Fruit fly (Drosophila melanogaster): ENCODE measurements around the gene tna.
A peak's percentile ranks its signal among the peaks of the same experiment; 100 is the strongest.

tna gene

DNA sequence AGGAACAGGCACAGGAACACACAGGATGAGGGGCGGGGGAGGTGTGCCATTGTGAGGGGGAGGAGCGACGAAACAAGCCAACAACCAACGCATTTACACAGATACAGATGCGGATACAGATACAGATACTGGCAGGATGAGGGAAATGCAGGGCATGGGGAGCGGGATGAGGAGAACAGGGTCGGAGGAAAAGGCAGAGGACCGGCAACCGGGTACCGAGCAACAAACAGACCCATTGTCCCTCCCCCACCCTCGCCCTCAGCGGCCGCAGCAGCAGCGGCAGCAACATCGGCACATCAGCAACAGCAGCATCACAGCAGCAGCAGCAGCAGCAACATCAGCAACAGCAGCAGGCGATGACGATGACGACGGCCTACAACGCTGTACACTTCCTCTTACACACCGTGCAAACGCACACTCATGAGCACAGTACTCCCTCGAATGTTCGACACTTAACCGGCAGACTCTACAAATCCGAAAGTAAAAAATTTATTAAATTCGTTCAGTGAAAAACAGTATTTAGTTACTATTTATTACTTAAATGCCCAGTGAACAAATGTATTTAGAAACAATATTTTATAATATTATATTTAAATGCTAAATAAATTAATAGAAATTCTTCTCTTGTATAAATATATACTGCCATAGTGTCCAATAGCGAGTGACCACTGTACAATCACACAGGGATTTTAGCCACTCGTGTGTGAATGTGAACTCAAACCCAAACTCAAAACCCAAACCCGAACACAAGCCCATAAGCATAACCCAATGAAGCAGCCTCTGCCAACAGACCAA lies 20.3 kb downstream of the tna start (continued):
- TF ChIP-seq Tbp (GFP tag; optimal IDR thresholded peaks at IDR 0.05) (no peak), chif (GFP tag; optimal IDR thresholded peaks at IDR 0.05) (peak in 1 of 2 experiments; percentile 20), CG13287 (GFP tag; IDR thresholded peaks at IDR 0.05; ENCODE audit: partially characterized antibody) (no peak), Pdp1 (GFP tag; optimal IDR thresholded peaks at IDR 0.05) (no peak), CG34376 (GFP tag; optimal IDR thresholded peaks at IDR 0.05) (no peak), lilli (GFP tag; optimal IDR thresholded peaks at IDR 0.05) (peak; percentile 61), C15 (GFP tag; IDR thresholded peaks at IDR 0.05) (peak; percentile 49; the same call in 1 of the 3 replicates), Taf1 (GFP tag; IDR thresholded peaks at IDR 0.05) (peak; percentile 56), pum (GFP tag; optimal IDR thresholded peaks at IDR 0.05) (peak; percentile 13), D (optimal IDR thresholded peaks at IDR 0.05) (peak; percentile 46), D (GFP tag; optimal IDR thresholded peaks at IDR 0.05) (peak; percentile 94), pzg (GFP tag; optimal IDR thresholded peaks at IDR 0.05) (no peak), CG6689 (GFP tag; IDR thresholded peaks at IDR 0.05) (peak; percentile 92), inv (GFP tag; IDR thresholded peaks at IDR 0.05; ENCODE audit: partially characterized antibody) (no peak), twi (tag; optimal IDR thresholded peaks at IDR 0.05) (peak; percentile 85), yki (optimal IDR thresholded peaks at IDR 0.05) (no peak), abd-A (tag; optimal IDR thresholded peaks at IDR 0.05) (peak; percentile 32), row (GFP tag; IDR thresholded peaks at IDR 0.05) (peak; percentile 94), Bteb2 (GFP tag; optimal IDR thresholded peaks at IDR 0.05) (peak; percentile 17), Sry-δ (GFP tag; optimal IDR thresholded peaks at IDR 0.05) (no peak), CG10979 (tag; optimal IDR thresholded peaks at IDR 0.05) (peak; percentile 92), BtbVII (GFP tag; optimal IDR thresholded peaks at IDR 0.05) (peak; percentile 91), disco-r (GFP tag; optimal IDR thresholded peaks at IDR 0.05) (no peak), Gsc (GFP tag; IDR thresholded peaks at IDR 0.05) (no peak), gfzf (GFP tag; optimal IDR thresholded peaks at IDR 0.05) (no peak), Stat92E (GFP tag; optimal IDR thresholded peaks at IDR 0.05) (peak in 1 of 3 experiments; percentile 6), CG18476 (GFP tag; optimal IDR thresholded peaks at IDR 0.05) (peak; percentile 65), mld (GFP tag; IDR thresholded peaks at IDR 0.05; ENCODE audit: partially characterized antibody) (no peak; the same call in 2 of the 3 replicates), ERR (GFP tag; optimal IDR thresholded peaks at IDR 0.05) (no peak), CG6813 (GFP tag; optimal IDR thresholded peaks at IDR 0.05) (peak; percentile 87), CG11723 (GFP tag; optimal IDR thresholded peaks at IDR 0.05) (peak; percentile 73), Optix (GFP tag; IDR thresholded peaks at IDR 0.05) (peak; percentile 64; the same call in 2 of the 3 replicates), CG12236 (GFP tag; optimal IDR thresholded peaks at IDR 0.05) (no peak), cad (GFP tag; optimal IDR thresholded peaks at IDR 0.05) (no peak), CG10959 (GFP tag; IDR thresholded peaks at IDR 0.05) (peak; percentile 78), danr (GFP tag; IDR thresholded peaks at IDR 0.05) (peak; percentile 79), run (tag; optimal IDR thresholded peaks at IDR 0.05) (peak; percentile 55), sob (GFP tag; IDR thresholded peaks at IDR 0.05) (peak; percentile 67), Lim3 (GFP tag; IDR thresholded peaks at IDR 0.05) (peak; percentile 56), fru (optimal IDR thresholded peaks at IDR 0.05) (no peak), CG8388 (GFP tag; optimal IDR thresholded peaks at IDR 0.05) (peak; percentile 84), CG15269 (tag; optimal IDR thresholded peaks at IDR 0.05) (peak; percentile 89), ato (GFP tag; IDR thresholded peaks at IDR 0.05; ENCODE audit: partially characterized antibody) (0 out of 2 replicates have a peak, but pooled peaks have one; percentile 21), CG16815 (GFP tag; optimal IDR thresholded peaks at IDR 0.05) (peak; percentile 88), CG4328 (GFP tag; optimal IDR thresholded peaks at IDR 0.05) (peak; percentile 77), salm (tag; optimal IDR thresholded peaks at IDR 0.05) (peak; percentile 77), schlank (tag; optimal IDR thresholded peaks at IDR 0.05) (peak; percentile 51), Lpt (GFP tag; optimal IDR thresholded peaks at IDR 0.05) (peak; percentile 54), cwo (GFP tag; optimal IDR thresholded peaks at IDR 0.05) (peak; percentile 86)

Data from whole organism, embryonic.